Fruit fly (Drosophila melanogaster) whole organism: ENCODE data around the gene TBC1d7.
A peak's percentile ranks its signal among the peaks of the same experiment; 100 is the strongest.

Source experiments
- CG8478 ChIP-seq: fragments of >200 bp; optimal IDR thresholded peaks from 2 replicates; lab custom pipeline; 2018; ENCODE audit warnings: inconsistent platforms
- Dll ChIP-seq: fragments of >200 bp; optimal IDR thresholded peaks from 2 replicates; lab custom pipeline; 2017
- EcR ChIP-seq, 2 experiments: fragments of >200 bp; optimal IDR thresholded peaks; 2 replicates each; lab custom pipeline; 2017; ENCODE audit warnings: missing biosample characterization in 2 of 2, missing genetic modification characterization in 2 of 2, missing genetic modification reagents in 2 of 2
- pan ChIP-seq: fragments of >200 bp; optimal IDR thresholded peaks from 2 replicates; lab custom pipeline; 2017
- psq ChIP-seq: fragments of >200 bp; optimal IDR thresholded peaks from 2 replicates; lab custom pipeline; 2017
- usp ChIP-seq: fragments of >200 bp; optimal IDR thresholded peaks from 2 replicates; lab custom pipeline; 2017; ENCODE audit warnings: missing biosample characterization, missing genetic modification characterization, mixed read lengths

TBC1d7 gene

dm6 chr3R:24161173-24161811 is at the start of gene TBC1d7, which contains the start of gene Myo95E:
Gene TBC1d7, plus strand, starts transcription at chr3R:24161727.
Gene Myo95E, minus strand, starts transcription at chr3R:24161498.
- TF ChIP-seq Dll (lab: Kevin White, UChicago) (no peak), CG8478 (lab: Kevin White, UChicago) (no peak), psq (lab: Kevin White, UChicago) (no peak), usp (GFP tag; lab: Kevin White, UChicago) (no peak), pan (lab: Kevin White, UChicago) (peak; percentile 69)

- TF ChIP-seq pan (lab: Kevin White, UChicago), result no peak
- TF ChIP-seq Dll (lab: Kevin White, UChicago), result no peak
- TF ChIP-seq CG8478 (lab: Kevin White, UChicago), result no peak
- TF ChIP-seq usp (GFP tag; lab: Kevin White, UChicago), result no peak
- TF ChIP-seq EcR (GFP tag; optimal IDR thresholded peaks at IDR 0.05; lab: Kevin White, UChicago), result no peak
- no peak for TF ChIP-seq psq (lab: Kevin White, UChicago)
These were observed 49.0 kb upstream of the TBC1d7 start, which contains the start of gene CG13605 for dm6 chr3R:24112320-24113069. Gene CG13605, minus strand, starts transcription at chr3R:24112389.

- no peak for TF ChIP-seq EcR (GFP tag; optimal IDR thresholded peaks at IDR 0.05; lab: Kevin White, UChicago)
- TF ChIP-seq psq (lab: Kevin White, UChicago), result no peak
- TF ChIP-seq usp (GFP tag; lab: Kevin White, UChicago), result no peak
- no peak for TF ChIP-seq pan (lab: Kevin White, UChicago)
- no peak for TF ChIP-seq Dll (lab: Kevin White, UChicago)
- no peak for TF ChIP-seq CG8478 (lab: Kevin White, UChicago)
These were observed 48.5 kb upstream of the TBC1d7 start, which contains the start of gene Root for dm6 chr3R:24113070-24113385. Gene Root, plus strand, starts transcription at chr3R:24113286.

dm6 chr3R:24116180-24116579 is 45.3 kb upstream of the TBC1d7 start, which contains the start of gene CG13607:
Gene CG13607, minus strand, starts transcription at chr3R:24116322.
- no peak for TF ChIP-seq usp (GFP tag; lab: Kevin White, UChicago)
- TF ChIP-seq CG8478 (lab: Kevin White, UChicago), result no peak

- no peak for TF ChIP-seq Dll (lab: Kevin White, UChicago)
These were observed 44.6 kb upstream of the TBC1d7 start for dm6 chr3R:24116972-24117371.

dm6 chr3R:24121669-24122068 is 39.9 kb upstream of the TBC1d7 start:
- TF ChIP-seq CG8478 (lab: Kevin White, UChicago) (no peak), usp (GFP tag; lab: Kevin White, UChicago) (no peak), psq (lab: Kevin White, UChicago) (no peak), pan (lab: Kevin White, UChicago) (no peak), EcR (GFP tag; optimal IDR thresholded peaks at IDR 0.05; lab: Kevin White, UChicago) (no peak), Dll (lab: Kevin White, UChicago) (no peak)

- TF ChIP-seq EcR (GFP tag; optimal IDR thresholded peaks at IDR 0.05; lab: Kevin White, UChicago) (no peak), psq (lab: Kevin White, UChicago) (no peak), Dll (lab: Kevin White, UChicago) (no peak)
These were observed 39.2 kb upstream of the TBC1d7 start for dm6 chr3R:24122369-24122768.

dm6 chr3R:24130080-24130479 is 31.4 kb upstream of the TBC1d7 start, which contains the start of the genes GatB and Tsc1:
Gene GatB, minus strand, starts transcription at chr3R:24130255.
Gene Tsc1, plus strand, starts transcription at chr3R:24130307.
- TF ChIP-seq pan (lab: Kevin White, UChicago), result no peak
- no peak for TF ChIP-seq CG8478 (lab: Kevin White, UChicago)
- TF ChIP-seq EcR (GFP tag; optimal IDR thresholded peaks at IDR 0.05; lab: Kevin White, UChicago), result no peak
- TF ChIP-seq Dll (lab: Kevin White, UChicago), result no peak
- TF ChIP-seq usp (GFP tag; lab: Kevin White, UChicago), result no peak
- TF ChIP-seq psq (lab: Kevin White, UChicago), result no peak

dm6 chr3R:24134580-24134979 is 26.9 kb upstream of the TBC1d7 start, which contains the start of gene Sec10:
Gene Sec10, plus strand, starts transcription at chr3R:24134831.
- no peak for TF ChIP-seq Dll (lab: Kevin White, UChicago)
- no peak for TF ChIP-seq usp (GFP tag; lab: Kevin White, UChicago)
- no peak for TF ChIP-seq EcR (GFP tag; optimal IDR thresholded peaks at IDR 0.05; lab: Kevin White, UChicago)
- no peak for TF ChIP-seq pan (lab: Kevin White, UChicago)
- no peak for TF ChIP-seq CG8478 (lab: Kevin White, UChicago)
- no peak for TF ChIP-seq psq (lab: Kevin White, UChicago)

dm6 chr3R:24137311-24137945 is 24.1 kb upstream of the TBC1d7 start, which contains the start of gene Npc2f:
Gene Npc2f, plus strand, starts transcription at chr3R:24137895.
- no peak for TF ChIP-seq EcR (GFP tag; optimal IDR thresholded peaks at IDR 0.05; lab: Kevin White, UChicago)
- no peak for TF ChIP-seq Dll (lab: Kevin White, UChicago)
- TF ChIP-seq usp (GFP tag; lab: Kevin White, UChicago), result no peak
- no peak for TF ChIP-seq pan (lab: Kevin White, UChicago)
